Fruit fly (Drosophila melanogaster): ENCODE data around the gene CG3168.
A peak's percentile ranks its signal among the peaks of the same experiment; 100 is the strongest.

The CG3168 gene

DNA sequence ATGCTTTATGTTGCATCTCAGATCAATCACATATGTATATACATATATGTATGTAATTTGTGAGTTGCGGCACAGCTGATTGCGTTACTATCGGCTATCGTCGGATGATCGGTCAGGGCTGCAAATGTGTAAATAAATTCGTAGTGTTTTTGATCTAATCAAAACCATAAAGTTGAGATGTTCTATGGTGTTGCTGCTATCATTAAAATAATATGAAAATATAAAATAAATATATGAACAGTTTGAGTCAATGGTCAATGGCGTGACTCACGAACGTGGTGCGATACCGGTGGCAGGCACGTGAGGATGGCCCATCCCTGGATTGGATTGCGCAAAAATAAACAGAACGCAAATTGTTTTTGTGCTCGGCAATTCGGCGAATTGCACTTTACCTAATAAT is 31.1 kb upstream of the CG3168 start, which contains the start of gene Coq7 (continued):
- TF ChIP-seq E2f1 (GFP tag; IDR thresholded peaks at IDR 0.05) (peak; percentile 89), CG1603 (tag; optimal IDR thresholded peaks at IDR 0.05) (no peak), Drgx (GFP tag; IDR thresholded peaks at IDR 0.05) (peak; percentile 83), run (tag; optimal IDR thresholded peaks at IDR 0.05) (no peak), Sin3A (optimal IDR thresholded peaks at IDR 0.05) (peak; percentile 55), CrebB (tag; optimal IDR thresholded peaks at IDR 0.05) (peak; percentile 78), exex (tag; optimal IDR thresholded peaks at IDR 0.05) (no peak)

DNA sequence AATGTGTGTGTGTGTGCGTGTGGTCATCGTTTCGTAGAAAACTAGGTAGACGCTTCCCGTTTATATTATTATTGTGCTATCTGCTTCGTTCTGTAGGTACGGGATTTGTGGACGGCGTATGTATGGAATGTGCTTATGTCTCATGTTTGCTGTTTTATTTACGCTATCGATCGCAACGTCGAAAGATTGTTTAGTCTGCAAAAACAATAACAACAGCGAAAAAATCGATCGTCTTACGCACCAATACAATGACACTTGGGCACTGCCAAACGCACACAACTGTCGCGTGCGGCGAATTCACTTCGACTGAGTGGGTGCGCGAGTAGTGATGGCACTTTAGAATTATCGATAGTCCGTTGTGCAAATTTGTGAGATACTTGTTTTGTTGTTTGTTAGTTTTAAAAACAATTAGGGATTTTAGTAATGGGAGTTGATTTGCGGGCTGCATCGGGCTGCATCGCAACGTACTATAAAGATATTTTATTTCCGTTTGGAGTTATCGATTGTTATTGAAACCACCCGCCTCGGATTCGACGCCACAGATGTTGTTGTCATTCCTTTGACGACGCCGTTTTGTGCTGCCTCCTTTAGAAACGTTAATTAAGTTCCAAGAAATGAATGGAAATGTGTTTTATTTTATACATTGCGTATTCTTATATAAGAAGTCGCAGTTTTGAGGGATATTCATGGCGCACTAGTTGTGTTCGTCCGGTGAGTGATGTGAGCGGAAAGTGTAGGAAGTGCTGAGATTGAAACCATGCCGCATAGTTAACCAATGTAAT is 19.6 kb upstream of the CG3168 start:
- no peak for TF ChIP-seq CG10147 (GFP tag; optimal IDR thresholded peaks at IDR 0.05)
- TF ChIP-seq CHES-1-like (GFP tag; optimal IDR thresholded peaks at IDR 0.05): peak; percentile 14
- TF ChIP-seq pum (GFP tag; optimal IDR thresholded peaks at IDR 0.05): no peak
- no peak for TF ChIP-seq mirr (GFP tag; optimal IDR thresholded peaks at IDR 0.05)
- TF ChIP-seq CG12071 (GFP tag; optimal IDR thresholded peaks at IDR 0.05): no peak
- TF ChIP-seq Deaf1 (tag; optimal IDR thresholded peaks at IDR 0.05): no peak
- TF ChIP-seq trem (tag; optimal IDR thresholded peaks at IDR 0.05): peak; percentile 57
- TF ChIP-seq Fer1 (GFP tag; optimal IDR thresholded peaks at IDR 0.05): no peak
- no peak for TF ChIP-seq sim (GFP tag; IDR thresholded peaks at IDR 0.05)
- no peak for TF ChIP-seq CG4730 (GFP tag; IDR thresholded peaks at IDR 0.05)
- no peak for TF ChIP-seq CG18764 (GFP tag; optimal IDR thresholded peaks at IDR 0.05)
- TF ChIP-seq sens (GFP tag): no peak
- no peak for TF ChIP-seq Ssrp (tag; optimal IDR thresholded peaks at IDR 0.05)
- TF ChIP-seq corto (GFP tag; optimal IDR thresholded peaks at IDR 0.05): no peak
- peak; percentile 54 for TF ChIP-seq inv (GFP tag; IDR thresholded peaks at IDR 0.05; ENCODE audit: partially characterized antibody)
- no peak for TF ChIP-seq CG15601 (tag; optimal IDR thresholded peaks at IDR 0.05)
- no peak for TF ChIP-seq Dfd (GFP tag; optimal IDR thresholded peaks at IDR 0.05)
- no peak for TF ChIP-seq ash1 (GFP tag; optimal IDR thresholded peaks at IDR 0.05)
- TF ChIP-seq trh (GFP tag; optimal IDR thresholded peaks at IDR 0.05): no peak
- no peak for TF ChIP-seq ken (GFP tag; IDR thresholded peaks at IDR 0.05)
- TF ChIP-seq Nf-YA (GFP tag; IDR thresholded peaks at IDR 0.05): no peak
- TF ChIP-seq CG15696 (tag; optimal IDR thresholded peaks at IDR 0.05): no peak
- peak; percentile 52; the same call in 1 of the 2 replicates for TF ChIP-seq ato (GFP tag; IDR thresholded peaks at IDR 0.05; ENCODE audit: partially characterized antibody)
- TF ChIP-seq Mad (GFP tag; optimal IDR thresholded peaks at IDR 0.05): no peak
- no peak for TF ChIP-seq Asciz (GFP tag; optimal IDR thresholded peaks at IDR 0.05)
- TF ChIP-seq CG7987 (GFP tag; optimal IDR thresholded peaks at IDR 0.05): no peak
- no peak for TF ChIP-seq dati (GFP tag; IDR thresholded peaks at IDR 0.05)
- TF ChIP-seq sd (tag; optimal IDR thresholded peaks at IDR 0.05): peak; percentile 78
- TF ChIP-seq crol (GFP tag; IDR thresholded peaks at IDR 0.05): no peak
- TF ChIP-seq fd64A (GFP tag; optimal IDR thresholded peaks at IDR 0.05): no peak
- no peak for TF ChIP-seq gcm2 (GFP tag; optimal IDR thresholded peaks at IDR 0.05)
- TF ChIP-seq chinmo (GFP tag; IDR thresholded peaks at IDR 0.05; ENCODE audit: partially characterized antibody): 0 out of 4 replicates have a peak, but pooled peaks have one; percentile 53
- no peak for TF ChIP-seq Usf (GFP tag; optimal IDR thresholded peaks at IDR 0.05)
- no peak for TF ChIP-seq CG7928 (GFP tag; optimal IDR thresholded peaks at IDR 0.05)
- TF ChIP-seq CG3281 (GFP tag; optimal IDR thresholded peaks at IDR 0.05): no peak
- TF ChIP-seq CG5180 (GFP tag; optimal IDR thresholded peaks at IDR 0.05): no peak
- TF ChIP-seq CG11504 (tag; optimal IDR thresholded peaks at IDR 0.05): no peak
- no peak for TF ChIP-seq dysf (GFP tag; IDR thresholded peaks at IDR 0.05)
- no peak for TF ChIP-seq wdn (GFP tag; IDR thresholded peaks at IDR 0.05)
- no peak for TF ChIP-seq bsh (GFP tag; optimal IDR thresholded peaks at IDR 0.05)
- no peak for TF ChIP-seq Lim3 (GFP tag; IDR thresholded peaks at IDR 0.05)
- no peak for TF ChIP-seq Dek (tag; optimal IDR thresholded peaks at IDR 0.05)

All from whole organism, embryonic.